Fruit fly (Drosophila melanogaster) whole organism, embryonic: Measurements from ENCODE around the gene CG2182.
A peak's percentile ranks its signal among the peaks of the same experiment; 100 is the strongest.

Source experiments
- ATbp ChIP-seq: fragments of 200-800 bp; sonication (Bioruptor generic); optimal IDR thresholded peaks from 2 replicates; lab custom pipeline; 2017; ENCODE audit warnings: missing biosample characterization, mild to moderate bottlenecking, missing genetic modification characterization, missing genetic modification reagents
- Adf1 ChIP-seq: fragments of 200-800 bp; sonication (Bioruptor generic); IDR thresholded peaks from 2 replicates; pipeline ENCODE4 v1.3.6; 2022; ENCODE audit warnings: missing biosample characterization, missing genetic modification characterization
- Asciz ChIP-seq: fragments of 200-800 bp; sonication (Bioruptor generic); optimal IDR thresholded peaks from 2 replicates; lab custom pipeline; 2017; ENCODE audit warnings: missing biosample characterization, mild to moderate bottlenecking, missing genetic modification characterization, missing genetic modification reagents
- Atf-2 ChIP-seq: fragments of 200-800 bp; sonication (Bioruptor generic); optimal IDR thresholded peaks from 2 replicates; lab custom pipeline; 2016; ENCODE audit warnings: missing biosample characterization, missing genetic modification characterization
- Bdp1 ChIP-seq: fragments of 200-800 bp; sonication (Bioruptor generic); optimal IDR thresholded peaks from 3 replicates; lab custom pipeline; 2016; ENCODE audit warnings: missing biosample characterization, missing genetic modification characterization
- Bteb2 ChIP-seq: fragments of 200-800 bp; sonication (Bioruptor generic); optimal IDR thresholded peaks from 2 replicates; lab custom pipeline; 2016; ENCODE audit warnings: missing biosample characterization, missing genetic modification characterization
- CG10209 ChIP-seq: fragments of 200-800 bp; sonication (Bioruptor generic); optimal IDR thresholded peaks from 3 replicates; lab custom pipeline; 2017; ENCODE audit warnings: missing biosample characterization, mild to moderate bottlenecking, missing genetic modification characterization, missing genetic modification reagents
- CG1233 ChIP-seq: fragments of 200-800 bp; sonication (Bioruptor generic); optimal IDR thresholded peaks from 4 replicates; lab custom pipeline; 2018; ENCODE audit warnings: missing biosample characterization, mild to moderate bottlenecking, missing genetic modification characterization
- CG13287 ChIP-seq: fragments of 200-800 bp; sonication (Bioruptor generic); IDR thresholded peaks from 2 replicates; pipeline ENCODE4 v1.3.6; 2022; ENCODE audit warnings: missing biosample characterization, missing genetic modification characterization; ENCODE audit not compliant: partially characterized antibody
- CG14050 ChIP-seq: fragments of 200-800 bp; sonication (Bioruptor generic); IDR thresholded peaks from 3 replicates; pipeline ENCODE4 v1.3.6; 2022; ENCODE audit warnings: missing biosample characterization, missing genetic modification characterization
- CG1647 ChIP-seq: fragments of 200-800 bp; sonication (Bioruptor generic); optimal IDR thresholded peaks from 3 replicates; lab custom pipeline; 2016; ENCODE audit warnings: missing biosample characterization, missing genetic modification characterization
- CG16815 ChIP-seq: fragments of 200-800 bp; sonication (Bioruptor generic); optimal IDR thresholded peaks from 3 replicates; lab custom pipeline; 2017; ENCODE audit warnings: missing biosample characterization, mild to moderate bottlenecking, missing genetic modification characterization
- CG17361 ChIP-seq: fragments of 200-800 bp; sonication (Bioruptor generic); IDR thresholded peaks from 3 replicates; pipeline ENCODE4 v1.3.6; 2022; ENCODE audit warnings: missing biosample characterization, missing genetic modification characterization
- CG17568 ChIP-seq: fragments of 200-800 bp; sonication (Bioruptor generic); optimal IDR thresholded peaks from 2 replicates; lab custom pipeline; 2018; ENCODE audit warnings: missing biosample characterization, mild to moderate bottlenecking, missing genetic modification characterization, moderate library complexity
- CG18764 ChIP-seq: fragments of 200-800 bp; sonication (Bioruptor generic); optimal IDR thresholded peaks from 3 replicates; lab custom pipeline; 2016; ENCODE audit warnings: missing biosample characterization, missing genetic modification characterization
- CG2678 ChIP-seq: fragments of 200-800 bp; sonication (Bioruptor generic); optimal IDR thresholded peaks from 3 replicates; lab custom pipeline; 2019; ENCODE audit warnings: missing biosample characterization, mild to moderate bottlenecking, missing genetic modification characterization, moderate library complexity
- CG3847 ChIP-seq: fragments of 200-800 bp; sonication (Bioruptor generic); IDR thresholded peaks from 2 replicates; pipeline ENCODE4 v1.3.6; 2022; ENCODE audit warnings: missing biosample characterization, missing genetic modification characterization
- CG6654 ChIP-seq: fragments of 200-800 bp; sonication (Bioruptor generic); optimal IDR thresholded peaks from 2 replicates; lab custom pipeline; 2017; ENCODE audit warnings: missing biosample characterization, mild to moderate bottlenecking, missing genetic modification characterization
- CG6791 ChIP-seq: fragments of 200-800 bp; sonication (Bioruptor generic); IDR thresholded peaks from 3 replicates; pipeline ENCODE4 v1.3.6; 2022; ENCODE audit warnings: missing biosample characterization, missing genetic modification characterization; ENCODE audit not compliant: partially characterized antibody
- CG7928 ChIP-seq: fragments of 200-800 bp; sonication (Bioruptor generic); optimal IDR thresholded peaks from 2 replicates; lab custom pipeline; 2017; ENCODE audit warnings: missing biosample characterization, mild to moderate bottlenecking, missing genetic modification characterization
- CG7987 ChIP-seq: fragments of 200-800 bp; sonication (Bioruptor generic); optimal IDR thresholded peaks from 2 replicates; lab custom pipeline; 2018; ENCODE audit warnings: missing biosample characterization, mild to moderate bottlenecking, missing genetic modification characterization, moderate library complexity
- CG8281 ChIP-seq: fragments of 200-800 bp; sonication (Bioruptor generic); optimal IDR thresholded peaks from 2 replicates; lab custom pipeline; 2018; ENCODE audit warnings: missing biosample characterization, mild to moderate bottlenecking, missing genetic modification characterization, moderate library complexity
- CG9609 ChIP-seq: fragments of 200-800 bp; sonication (Bioruptor generic); optimal IDR thresholded peaks from 3 replicates; lab custom pipeline; 2016; ENCODE audit warnings: missing biosample characterization, missing genetic modification characterization
- Chrac-16 ChIP-seq: fragments of 200-800 bp; sonication (Bioruptor generic); optimal IDR thresholded peaks from 3 replicates; lab custom pipeline; 2016; ENCODE audit warnings: missing biosample characterization, missing genetic modification characterization
- Dbx ChIP-seq: fragments of 200-800 bp; sonication (Bioruptor generic); IDR thresholded peaks from 3 replicates; pipeline ENCODE4 v1.3.6; 2022; ENCODE audit warnings: missing biosample characterization, missing genetic modification characterization
- Eip74EF ChIP-seq, 2 experiments: fragments of 200-800 bp in 1 of 2; fragments of >200 bp in 1 of 2; sonication (Bioruptor generic) in 1 of 2; optimal IDR thresholded peaks; 2 replicates each; lab custom pipeline; 2017 to 2019; ENCODE audit warnings: missing biosample characterization in 2 of 2, missing genetic modification characterization in 2 of 2, mild to moderate bottlenecking in 1 of 2, moderate library complexity in 1 of 2
- Gsc ChIP-seq: fragments of 200-800 bp; sonication (Bioruptor generic); IDR thresholded peaks from 2 replicates; pipeline ENCODE4 v1.3.6; 2022; ENCODE audit warnings: missing biosample characterization, missing genetic modification characterization
- H2.0 ChIP-seq: fragments of 200-800 bp; sonication (Bioruptor generic); IDR thresholded peaks from 2 replicates; pipeline ENCODE4 v1.3.6; 2022; ENCODE audit warnings: missing biosample characterization, missing genetic modification characterization
- Hey ChIP-seq: fragments of 200-800 bp; sonication (Bioruptor generic); optimal IDR thresholded peaks from 3 replicates; lab custom pipeline; 2018; ENCODE audit warnings: missing biosample characterization, mild to moderate bottlenecking, missing genetic modification characterization
- Hr3 ChIP-seq: fragments of 200-800 bp; sonication (Bioruptor generic); optimal IDR thresholded peaks from 3 replicates; lab custom pipeline; 2016; ENCODE audit warnings: missing biosample characterization, missing genetic modification characterization
- Nf-YC ChIP-seq: fragments of 200-800 bp; optimal IDR thresholded peaks from 3 replicates; lab custom pipeline; 2019; ENCODE audit warnings: missing biosample characterization, mild to moderate bottlenecking, missing genetic modification characterization, moderate library complexity
- Usf ChIP-seq: fragments of 200-800 bp; sonication (Bioruptor generic); optimal IDR thresholded peaks from 2 replicates; lab custom pipeline; 2017; ENCODE audit warnings: missing genotype, missing biosample characterization, missing genetic modification characterization
- fd102C ChIP-seq: fragments of 200-800 bp; sonication (Bioruptor generic); optimal IDR thresholded peaks from 2 replicates; lab custom pipeline; 2018; ENCODE audit warnings: missing biosample characterization, mild to moderate bottlenecking, missing genetic modification characterization, moderate library complexity
- fd3F ChIP-seq: fragments of 200-800 bp; sonication (Bioruptor generic); optimal IDR thresholded peaks from 2 replicates; lab custom pipeline; 2018; ENCODE audit warnings: missing biosample characterization, mild to moderate bottlenecking, missing genetic modification characterization, moderate library complexity
- klu ChIP-seq: fragments of 200-800 bp; sonication (Bioruptor generic); IDR thresholded peaks from 2 replicates; pipeline ENCODE4 v1.3.6; 2022; ENCODE audit warnings: missing biosample characterization, missing genetic modification characterization
- onecut ChIP-seq: fragments of 200-800 bp; sonication (Bioruptor generic); IDR thresholded peaks from 2 replicates; pipeline ENCODE4 v1.3.6; 2022; ENCODE audit warnings: missing biosample characterization, missing genetic modification characterization
- pfk ChIP-seq: fragments of 200-800 bp; sonication (Bioruptor generic); optimal IDR thresholded peaks from 2 replicates; lab custom pipeline; 2018; ENCODE audit warnings: missing biosample characterization, mild to moderate bottlenecking, missing genetic modification characterization, moderate library complexity
- phol ChIP-seq: fragments of 200-800 bp; sonication (Bioruptor generic); optimal IDR thresholded peaks from 3 replicates; lab custom pipeline; 2018; ENCODE audit warnings: missing biosample characterization, mild to moderate bottlenecking, missing genetic modification characterization, moderate library complexity
- pzg ChIP-seq: fragments of 200-800 bp; sonication (Bioruptor generic); optimal IDR thresholded peaks from 3 replicates; lab custom pipeline; 2018; ENCODE audit warnings: missing biosample characterization, mild to moderate bottlenecking, missing genetic modification characterization, moderate library complexity
- row ChIP-seq: fragments of 200-800 bp; sonication (Bioruptor generic); IDR thresholded peaks from 3 replicates; pipeline ENCODE4 v1.3.6; 2022; ENCODE audit warnings: missing biosample characterization, missing genetic modification characterization
- sd ChIP-seq: fragments of 200-800 bp; sonication (Bioruptor generic); optimal IDR thresholded peaks from 3 replicates; lab custom pipeline; 2018; ENCODE audit warnings: missing biosample characterization, mild to moderate bottlenecking, missing genetic modification characterization, moderate library complexity
- sob ChIP-seq: fragments of 200-800 bp; sonication (Bioruptor generic); IDR thresholded peaks from 2 replicates; pipeline ENCODE4 v1.3.6; 2022; ENCODE audit warnings: missing biosample characterization, missing genetic modification characterization
- sqz ChIP-seq: fragments of 200-800 bp; sonication (Bioruptor generic); optimal IDR thresholded peaks from 3 replicates; lab custom pipeline; 2018; ENCODE audit warnings: missing biosample characterization, mild to moderate bottlenecking, missing genetic modification characterization
- tgo ChIP-seq: fragments of 200-800 bp; sonication (Bioruptor generic); IDR thresholded peaks from 3 replicates; pipeline ENCODE4 v1.3.6; 2022; ENCODE audit warnings: missing biosample characterization, missing genetic modification characterization
- tin ChIP-seq: fragments of 200-800 bp; sonication (Bioruptor generic); optimal IDR thresholded peaks from 3 replicates; lab custom pipeline; 2016; ENCODE audit warnings: missing biosample characterization, missing genetic modification characterization
- tio ChIP-seq: fragments of 200-800 bp; sonication (Bioruptor generic); optimal IDR thresholded peaks from 2 replicates; lab custom pipeline; 2017; ENCODE audit warnings: missing biosample characterization, missing genetic modification characterization, inconsistent platforms
- tll ChIP-seq, 2 experiments: fragments of 200-800 bp in 1 of 2; fragments of >200 bp in 1 of 2; sonication (Bioruptor generic) in 1 of 2; optimal IDR thresholded peaks; 2 replicates each; lab custom pipeline; 2017 to 2019; ENCODE audit warnings: missing biosample characterization in 2 of 2, missing genetic modification characterization in 2 of 2, mild to moderate bottlenecking in 1 of 2, moderate library complexity in 1 of 2
- tna ChIP-seq: fragments of 200-800 bp; sonication (Bioruptor generic); IDR thresholded peaks from 2 replicates; pipeline ENCODE4 v1.3.6; 2022; ENCODE audit warnings: missing biosample characterization, missing genetic modification characterization; ENCODE audit not compliant: partially characterized antibody
- tx ChIP-seq: fragments of 200-800 bp; sonication (Bioruptor generic); optimal IDR thresholded peaks from 2 replicates; lab custom pipeline; 2016; ENCODE audit warnings: missing biosample characterization, missing genetic modification characterization
- zf30C ChIP-seq: fragments of 200-800 bp; sonication (Bioruptor generic); optimal IDR thresholded peaks from 3 replicates; lab custom pipeline; 2018; ENCODE audit warnings: missing biosample characterization, mild to moderate bottlenecking, missing genetic modification characterization

The CG2182 gene

DNA sequence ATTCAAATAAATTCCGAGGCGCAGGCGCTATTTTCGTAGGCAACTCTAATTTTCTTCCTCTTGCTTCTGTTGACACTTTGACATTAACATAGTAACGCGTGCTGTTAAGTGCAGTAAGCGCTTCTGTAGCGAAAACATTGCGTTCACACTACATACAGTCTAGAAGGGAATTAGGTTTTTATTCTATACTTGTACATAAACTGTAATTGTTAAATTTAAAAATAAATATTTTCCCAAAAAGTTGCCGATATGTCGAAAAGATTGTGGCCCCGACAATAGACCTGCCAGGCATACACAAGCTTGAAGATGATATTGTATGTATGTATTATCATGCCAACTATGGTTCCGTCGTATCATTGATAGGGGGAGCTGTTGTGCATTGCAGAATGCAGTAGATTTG, 53.2 kb downstream of the CG2182 start, which contains the start of gene asl (continued):
- peak; percentile 87 for TF ChIP-seq row
- TF ChIP-seq klu, result no peak
- peak; percentile 39 for TF ChIP-seq CG16815
- TF ChIP-seq Asciz (GFP tag; lab: Kevin White, UChicago), result peak; percentile 36
- TF ChIP-seq Atf-2 (GFP tag; lab: Kevin White, UChicago), result peak; percentile 32
- peak; percentile 56 for TF ChIP-seq CG1647 (GFP tag; lab: Kevin White, UChicago)
- peak; percentile 81 for TF ChIP-seq phol (tag; lab: Kevin White, UChicago)
- no peak for TF ChIP-seq Gsc (GFP tag; lab: Robert Waterston, UW)
- peak in 1 of 2 experiments; percentile 88 for TF ChIP-seq Eip74EF (GFP tag; optimal IDR thresholded peaks at IDR 0.05; lab: Kevin White, UChicago)
- TF ChIP-seq CG13287 (GFP tag; lab: Robert Waterston, UW), result peak; percentile 19; the same call in 1 of the 2 replicates
- peak; percentile 68 for TF ChIP-seq Nf-YC
- peak; percentile 58 for TF ChIP-seq tin (GFP tag; lab: Kevin White, UChicago)
- TF ChIP-seq CG9609, result peak; percentile 11
- TF ChIP-seq CG6654 (GFP tag; lab: Kevin White, UChicago), result peak; percentile 38
- no peak for TF ChIP-seq Bteb2 (GFP tag; lab: Kevin White, UChicago)
- peak; percentile 37; the same call in 1 of the 3 replicates for TF ChIP-seq CG14050 (GFP tag; lab: Robert Waterston, UW)
- TF ChIP-seq CG17361, result peak; percentile 83
- TF ChIP-seq Dbx (GFP tag; lab: Robert Waterston, UW), result peak; percentile 57; the same call in 1 of the 3 replicates
- no peak for TF ChIP-seq Hey
- peak; percentile 48; the same call in 1 of the 2 replicates for TF ChIP-seq sob
- TF ChIP-seq CG1233, result peak; percentile 49
- TF ChIP-seq CG17568 (GFP tag; lab: Kevin White, UChicago), result no peak
- TF ChIP-seq tx (GFP tag; lab: Kevin White, UChicago), result peak; percentile 35
- peak; percentile 85 for TF ChIP-seq pzg (GFP tag; lab: Kevin White, UChicago)
- TF ChIP-seq CG6791 (GFP tag; lab: Robert Waterston, UW), result peak; percentile 57; the same call in 1 of the 3 replicates
- peak; percentile 44 for TF ChIP-seq CG10209 (GFP tag; lab: Kevin White, UChicago)
- no peak for TF ChIP-seq tll (GFP tag; optimal IDR thresholded peaks at IDR 0.05; lab: Kevin White, UChicago)
- TF ChIP-seq CG2678 (tag; lab: Kevin White, UChicago), result no peak
- no peak for TF ChIP-seq pfk (GFP tag; lab: Kevin White, UChicago)
- peak; percentile 32 for TF ChIP-seq ATbp
- no peak for TF ChIP-seq tio (GFP tag; lab: Kevin White, UChicago)
- TF ChIP-seq zf30C, result peak; percentile 10
- TF ChIP-seq Usf (GFP tag; lab: Kevin White, UChicago), result no peak
- peak; percentile 55 for TF ChIP-seq Chrac-16
- TF ChIP-seq CG18764, result peak; percentile 63
- TF ChIP-seq CG8281 (tag; lab: Kevin White, UChicago), result no peak
- no peak for TF ChIP-seq H2.0 (GFP tag; lab: Robert Waterston, UW)
- peak; percentile 58 for TF ChIP-seq onecut (GFP tag; lab: Robert Waterston, UW)
- TF ChIP-seq CG7987 (GFP tag; lab: Kevin White, UChicago), result peak; percentile 38
- peak; percentile 32 for TF ChIP-seq Bdp1 (GFP tag; lab: Kevin White, UChicago)
- TF ChIP-seq fd102C, result peak; percentile 35
- peak; percentile 68; the same call in 2 of the 3 replicates for TF ChIP-seq tgo
- no peak for TF ChIP-seq CG7928 (GFP tag; lab: Kevin White, UChicago)
- TF ChIP-seq Hr3, result peak; percentile 64
- TF ChIP-seq sd (tag; lab: Kevin White, UChicago), result peak; percentile 82
- no peak; the same call in 1 of the 2 replicates for TF ChIP-seq Adf1 (GFP tag; lab: Robert Waterston, UW)
- TF ChIP-seq tna (GFP tag; lab: Robert Waterston, UW), result no peak
- TF ChIP-seq CG3847 (GFP tag; lab: Robert Waterston, UW), result peak; percentile 55
- no peak for TF ChIP-seq sqz (GFP tag; lab: Kevin White, UChicago)
- peak; percentile 25 for TF ChIP-seq fd3F (GFP tag; lab: Kevin White, UChicago)
